Fruit fly (Drosophila melanogaster): Measurements from ENCODE around the gene mib2.
A peak's percentile ranks its signal among the peaks of the same experiment; 100 is the strongest.

The mib2 gene

dm6 chr2L:18985201-18986124, 48.8 kb upstream of the mib2 start (continued):
- TF ChIP-seq Ets21C (GFP tag; optimal IDR thresholded peaks at IDR 0.05) = no peak
- no peak for TF ChIP-seq Hr38 (GFP tag; optimal IDR thresholded peaks at IDR 0.05)
- TF ChIP-seq Eip78C (GFP tag) = peak; percentile 67
- TF ChIP-seq Eip75B (GFP tag; optimal IDR thresholded peaks at IDR 0.05) = no peak
- TF ChIP-seq fkh (GFP tag; optimal IDR thresholded peaks at IDR 0.05) = no peak
- no peak for TF ChIP-seq Blimp-1 (GFP tag; optimal IDR thresholded peaks at IDR 0.05)
- no peak for TF ChIP-seq Sox102F (GFP tag; optimal IDR thresholded peaks at IDR 0.05)
- TF ChIP-seq acj6 (GFP tag; optimal IDR thresholded peaks at IDR 0.05) = peak; percentile 3
- no peak for TF ChIP-seq CG3919 (GFP tag; optimal IDR thresholded peaks at IDR 0.05)
- TF ChIP-seq CG11294 (GFP tag; IDR thresholded peaks at IDR 0.05) = no peak
- TF ChIP-seq salr (GFP tag; optimal IDR thresholded peaks at IDR 0.05) = no peak
- TF ChIP-seq CG11762 (GFP tag; optimal IDR thresholded peaks at IDR 0.05; ENCODE audit: insufficient read depth) = no peak
- no peak for TF ChIP-seq Smox (GFP tag; optimal IDR thresholded peaks at IDR 0.05)
- TF ChIP-seq spab (GFP tag; optimal IDR thresholded peaks at IDR 0.05) = no peak
- TF ChIP-seq Lpt (GFP tag; optimal IDR thresholded peaks at IDR 0.05) = no peak
- peak; percentile 42 for TF ChIP-seq CG32006 (GFP tag; optimal IDR thresholded peaks at IDR 0.05)
- TF ChIP-seq topi (GFP tag; optimal IDR thresholded peaks at IDR 0.05) = peak; percentile 5
- no peak for TF ChIP-seq CG4318 (GFP tag; optimal IDR thresholded peaks at IDR 0.05)
- peak; percentile 1 for TF ChIP-seq OdsH (GFP tag; optimal IDR thresholded peaks at IDR 0.05)
- TF ChIP-seq CG6163 (GFP tag; IDR thresholded peaks at IDR 0.05) = no peak
- peak; percentile 26; the same call in 1 of the 3 replicates for TF ChIP-seq CG8119 (GFP tag; IDR thresholded peaks at IDR 0.05)

- no peak for TF ChIP-seq Eip78C (GFP tag)
- no peak for TF ChIP-seq dsx (GFP tag; optimal IDR thresholded peaks at IDR 0.05; ENCODE audit: poor library complexity, severe bottlenecking)
- no peak for TF ChIP-seq Hr38 (GFP tag; optimal IDR thresholded peaks at IDR 0.05)
- TF ChIP-seq acj6 (GFP tag; optimal IDR thresholded peaks at IDR 0.05) = no peak
- no peak for TF ChIP-seq Blimp-1 (GFP tag; optimal IDR thresholded peaks at IDR 0.05)
Measured at dm6 chr2L:18986125-18986498, 48.1 kb upstream of the mib2 start.

dm6 chr2L:18987078-18987895, 47.0 kb upstream of the mib2 start, which contains the start of the genes Swip-1 and EMC5:
Gene Swip-1, minus strand, starts transcription at chr2L:18987280.
Gene EMC5, plus strand, starts transcription at chr2L:18987707.
- TF ChIP-seq CG6854 (GFP tag; optimal IDR thresholded peaks at IDR 0.05) (peak; percentile 44), pdm3 (GFP tag; optimal IDR thresholded peaks at IDR 0.05) (peak; percentile 2), svp (GFP tag) (no peak), CG16779 (tag; optimal IDR thresholded peaks at IDR 0.05) (no peak), CG8632 (GFP tag; optimal IDR thresholded peaks at IDR 0.05) (no peak), CG6792 (GFP tag; optimal IDR thresholded peaks at IDR 0.05) (no peak), dsx (GFP tag; optimal IDR thresholded peaks at IDR 0.05; ENCODE audit: poor library complexity, severe bottlenecking) (peak; percentile 16), CG9139 (GFP tag; optimal IDR thresholded peaks at IDR 0.05) (no peak), net (GFP tag; optimal IDR thresholded peaks at IDR 0.05) (peak; percentile 20), CG15336 (GFP tag; IDR thresholded peaks at IDR 0.05) (no peak), achi (GFP tag; optimal IDR thresholded peaks at IDR 0.05) (peak; percentile 20), Eip75B (GFP tag; optimal IDR thresholded peaks at IDR 0.05) (peak; percentile 18), Sox102F (GFP tag; optimal IDR thresholded peaks at IDR 0.05) (peak; percentile 38), OdsH (GFP tag; optimal IDR thresholded peaks at IDR 0.05) (peak; percentile 36), Hr38 (GFP tag; optimal IDR thresholded peaks at IDR 0.05) (no peak), Sox14 (GFP tag; optimal IDR thresholded peaks at IDR 0.05) (peak; percentile 10), CG11762 (GFP tag; optimal IDR thresholded peaks at IDR 0.05; ENCODE audit: insufficient read depth) (no peak), fd59A (GFP tag; optimal IDR thresholded peaks at IDR 0.05) (no peak), Smox (GFP tag; optimal IDR thresholded peaks at IDR 0.05) (no peak), fkh (GFP tag; optimal IDR thresholded peaks at IDR 0.05) (no peak), Eip78C (GFP tag) (peak; percentile 56), spab (GFP tag; optimal IDR thresholded peaks at IDR 0.05) (no peak), CG8119 (GFP tag; IDR thresholded peaks at IDR 0.05) (0 out of 3 replicates have a peak, but pooled peaks have one; percentile 38), CG11902 (GFP tag; optimal IDR thresholded peaks at IDR 0.05) (peak; percentile 51), dac (GFP tag; optimal IDR thresholded peaks at IDR 0.05) (no peak), Hr39 (GFP tag; optimal IDR thresholded peaks at IDR 0.05) (no peak), esn (GFP tag; optimal IDR thresholded peaks at IDR 0.05) (peak; percentile 61), CG31627 (GFP tag; optimal IDR thresholded peaks at IDR 0.05) (peak; percentile 26), cyc (GFP tag; optimal IDR thresholded peaks at IDR 0.05) (no peak), Blimp-1 (GFP tag; optimal IDR thresholded peaks at IDR 0.05) (no peak), CG8319 (GFP tag; optimal IDR thresholded peaks at IDR 0.05) (no peak), Met (GFP tag; optimal IDR thresholded peaks at IDR 0.05) (peak; percentile 13), CG34406 (GFP tag; optimal IDR thresholded peaks at IDR 0.05) (peak; percentile 48)
